Worm (Caenorhabditis elegans) whole organism, early embryonic: Measurements from ENCODE around the gene B0524.5.

Experiments used
- F13C5.2 ChIP-seq: sonication (generic microtip); optimal IDR thresholded peaks from 2 replicates; lab custom pipeline; 2017; ENCODE audit warnings: mild to moderate bottlenecking, missing genetic modification characterization, inconsistent platforms, missing compliant biosample characterization
- ama-1 ChIP-seq: fragments of 150-350 bp; optimal IDR thresholded peaks from 2 replicates; lab custom pipeline; 2014
- hmbx-1 ChIP-seq: sonication (generic microtip); optimal IDR thresholded peaks from 2 replicates; lab custom pipeline; 2016; ENCODE audit warnings: mild to moderate bottlenecking, missing genetic modification characterization, missing compliant biosample characterization
- hnd-1 ChIP-seq: sonication (generic microtip); optimal IDR thresholded peaks from 2 replicates; lab custom pipeline; 2016; ENCODE audit warnings: missing genetic modification characterization, missing compliant biosample characterization

DNA sequence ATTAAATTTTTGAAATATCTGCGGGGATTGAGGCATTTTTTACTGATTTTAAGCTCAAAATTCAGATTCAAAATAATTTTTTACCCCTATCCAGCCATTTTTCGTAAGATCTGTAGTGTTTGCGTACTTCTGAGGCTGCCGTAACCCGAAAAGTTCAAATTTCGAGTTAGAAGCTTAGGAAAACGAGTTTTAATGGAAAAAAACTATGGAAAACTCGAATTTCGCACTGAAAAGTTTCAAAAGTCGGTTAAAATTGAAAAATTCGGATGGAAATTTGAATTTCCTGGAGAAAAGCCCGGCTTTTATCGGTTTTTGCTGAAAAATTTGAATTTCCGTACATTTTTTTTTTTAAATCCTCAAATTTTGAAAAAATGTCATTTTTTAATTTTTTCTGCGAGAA, 10.3 kb upstream of the B0524.5 start:
- no peak for TF ChIP-seq hmbx-1 (tag; lab: Kevin White, UChicago)
- no peak for TF ChIP-seq ama-1
- TF ChIP-seq F13C5.2 (tag; lab: Kevin White, UChicago): no peak
- TF ChIP-seq hnd-1 (tag; lab: Kevin White, UChicago): no peak
